Worm (Caenorhabditis elegans) whole organism, L1 larva: ENCODE results near the gene cul-6.

Experiments
- C34B4.2 ChIP-seq: sonication (generic microtip); optimal IDR thresholded peaks from 2 replicates; lab custom pipeline; 2017; ENCODE audit warnings: mild to moderate bottlenecking, missing genetic modification characterization, missing compliant biosample characterization
- alr-1 ChIP-seq: fragments of 200-800 bp; sonication (Bioruptor generic); optimal IDR thresholded peaks from 2 replicates; lab custom pipeline; 2018; ENCODE audit warnings: borderline replicate concordance, mild to moderate bottlenecking, missing genetic modification characterization, missing compliant biosample characterization
- ama-1 ChIP-seq: fragments of 150-350 bp; optimal IDR thresholded peaks from 2 replicates; lab custom pipeline; 2014
- blmp-1 ChIP-seq: fragments of 150-350 bp; optimal IDR thresholded peaks from 2 replicates; lab custom pipeline; 2014; ENCODE audit warnings: missing biosample characterization, missing genetic modification characterization
- ceh-82 ChIP-seq, 3 experiments: fragments of 150-350 bp in 1 of 3; sonication (generic microtip) in 2 of 3; optimal IDR thresholded peaks; 2 replicates each; lab custom pipeline; 2014 to 2017; ENCODE audit warnings: missing biosample characterization in 3 of 3, missing genetic modification characterization in 3 of 3
- ceh-88 ChIP-seq: fragments of 200-800 bp; sonication (Bioruptor generic); IDR thresholded peaks from 2 replicates; pipeline ENCODE4 v1.3.6; 2022; ENCODE audit warnings: missing genetic modification characterization, missing compliant biosample characterization
- ceh-90 ChIP-seq: sonication (generic microtip); optimal IDR thresholded peaks from 2 replicates; lab custom pipeline; 2016; ENCODE audit warnings: missing genetic modification characterization, missing compliant biosample characterization
- dsc-1 ChIP-seq: sonication (generic microtip); optimal IDR thresholded peaks from 2 replicates; lab custom pipeline; 2016; ENCODE audit warnings: mild to moderate bottlenecking, missing genetic modification characterization, missing compliant biosample characterization
- egl-13 ChIP-seq: sonication (generic microtip); optimal IDR thresholded peaks from 2 replicates; lab custom pipeline; 2016; ENCODE audit warnings: missing genotype, missing genetic modification reagents, missing genetic modification characterization, missing compliant biosample characterization
- elt-3 ChIP-seq, 6 experiments: fragments of 150-350 bp in 1 of 6; sonication (generic microtip); optimal IDR thresholded peaks; 2 replicates each; lab custom pipeline; 2017 to 2018; ENCODE audit warnings: missing biosample characterization in 6 of 6, missing genetic modification characterization in 6 of 6, inconsistent platforms in 1 of 6
- fkh-10 ChIP-seq: sonication (generic microtip); optimal IDR thresholded peaks from 2 replicates; lab custom pipeline; 2017; ENCODE audit warnings: missing biosample characterization, missing genetic modification reagents, missing genetic modification characterization
- fkh-4 ChIP-seq: sonication (generic microtip); optimal IDR thresholded peaks from 2 replicates; lab custom pipeline; 2016; ENCODE audit warnings: missing compliant biosample characterization, missing genetic modification characterization, borderline replicate concordance
- fkh-8 ChIP-seq: sonication (generic microtip); optimal IDR thresholded peaks from 2 replicates; lab custom pipeline; 2016; ENCODE audit warnings: mild to moderate bottlenecking, missing genetic modification characterization, missing compliant biosample characterization
- fos-1 ChIP-seq: fragments of 150-350 bp; optimal IDR thresholded peaks from 2 replicates; lab custom pipeline; 2014; ENCODE audit warnings: missing biosample characterization, missing genetic modification characterization
- grh-1 ChIP-seq: fragments of 200-800 bp; sonication (Bioruptor generic); IDR thresholded peaks from 2 replicates; pipeline ENCODE4 v1.3.6; 2022; ENCODE audit warnings: missing genetic modification reagents, missing genetic modification characterization, missing compliant biosample characterization
- hlh-17 ChIP-seq: fragments of 200-800 bp; sonication (Bioruptor generic); optimal IDR thresholded peaks from 2 replicates; lab custom pipeline; 2018; ENCODE audit warnings: missing genetic modification characterization, mild to moderate bottlenecking, missing compliant biosample characterization, moderate library complexity, borderline replicate concordance
- irx-1 ChIP-seq: sonication (generic microtip); optimal IDR thresholded peaks from 2 replicates; lab custom pipeline; 2016; ENCODE audit warnings: missing genetic modification characterization, missing compliant biosample characterization
- lin-13 ChIP-seq: fragments of 150-350 bp; optimal IDR thresholded peaks from 2 replicates; lab custom pipeline; 2014; ENCODE audit warnings: missing biosample characterization, missing genetic modification reagents, missing genetic modification characterization
- lin-14 ChIP-seq: fragments of 200-800 bp; sonication (Bioruptor generic); optimal IDR thresholded peaks from 2 replicates; lab custom pipeline; 2018; ENCODE audit warnings: mild to moderate bottlenecking, missing genetic modification characterization, moderate library complexity, missing compliant biosample characterization
- lin-35 ChIP-seq, 2 experiments: fragments of 150-350 bp; optimal IDR thresholded peaks; 2 replicates each; lab custom pipeline; 2014; ENCODE audit warnings: missing biosample characterization in 2 of 2, missing genetic modification characterization in 2 of 2, missing genetic modification reagents in 2 of 2
- lin-39 ChIP-seq: fragments of 150-350 bp; optimal IDR thresholded peaks from 2 replicates; lab custom pipeline; 2014; ENCODE audit warnings: missing biosample characterization, missing genetic modification reagents, missing genetic modification characterization
- mab-9 ChIP-seq: fragments of 200-800 bp; sonication (Bioruptor generic); IDR thresholded peaks from 2 replicates; pipeline ENCODE4 v1.3.6; 2022; ENCODE audit warnings: missing genetic modification reagents, missing genetic modification characterization, missing compliant biosample characterization
- mdl-1 ChIP-seq, 2 experiments: fragments of 150-350 bp; optimal IDR thresholded peaks; 2 replicates each; lab custom pipeline; 2014 to 2017; ENCODE audit warnings: missing biosample characterization in 2 of 2, missing genetic modification characterization in 2 of 2, inconsistent platforms in 1 of 2
- mef-2 ChIP-seq: fragments of 150-350 bp; optimal IDR thresholded peaks from 2 replicates; lab custom pipeline; 2014; ENCODE audit warnings: missing biosample characterization, missing genetic modification characterization
- mep-1 ChIP-seq: fragments of 150-350 bp; optimal IDR thresholded peaks from 2 replicates; lab custom pipeline; 2014; ENCODE audit warnings: missing biosample characterization, missing genetic modification characterization
- nhr-11 ChIP-seq: fragments of 150-350 bp; optimal IDR thresholded peaks from 2 replicates; lab custom pipeline; 2014; ENCODE audit warnings: missing biosample characterization, missing genetic modification characterization
- nhr-12 ChIP-seq: sonication (generic microtip); optimal IDR thresholded peaks from 2 replicates; lab custom pipeline; 2017; ENCODE audit warnings: missing biosample characterization, missing genetic modification characterization
- nhr-47 ChIP-seq: sonication (generic microtip); optimal IDR thresholded peaks from 2 replicates; lab custom pipeline; 2016; ENCODE audit warnings: mild to moderate bottlenecking, missing genetic modification characterization, moderate library complexity, missing compliant biosample characterization
- nhr-85 ChIP-seq: sonication (generic microtip); peaks from one replicate; lab custom pipeline; 2016; ENCODE audit warnings: missing genetic modification characterization, inconsistent platforms, missing compliant biosample characterization
- pqm-1 ChIP-seq: sonication (generic microtip); optimal IDR thresholded peaks from 3 replicates; lab custom pipeline; 2017; ENCODE audit warnings: missing biosample characterization, missing genetic modification characterization
- rnt-1 ChIP-seq: sonication (generic microtip); optimal IDR thresholded peaks from 2 replicates; lab custom pipeline; 2016; ENCODE audit warnings: mild to moderate bottlenecking, missing genetic modification characterization, moderate library complexity, missing compliant biosample characterization
- swsn-7 ChIP-seq: sonication (generic microtip); optimal IDR thresholded peaks from 2 replicates; lab custom pipeline; 2016; ENCODE audit warnings: missing genetic modification characterization, missing compliant biosample characterization
- tbx-2 ChIP-seq: sonication (generic microtip); optimal IDR thresholded peaks from 2 replicates; lab custom pipeline; 2016; ENCODE audit warnings: missing genetic modification characterization, missing compliant biosample characterization
- unc-130 ChIP-seq: fragments of 150-350 bp; optimal IDR thresholded peaks from 2 replicates; lab custom pipeline; 2017; ENCODE audit warnings: missing biosample characterization, missing genetic modification characterization, inconsistent platforms
- unc-30 ChIP-seq: sonication (generic microtip); optimal IDR thresholded peaks from 2 replicates; lab custom pipeline; 2017; ENCODE audit warnings: missing biosample characterization, missing genetic modification characterization
- unc-62 ChIP-seq: fragments of 150-350 bp; optimal IDR thresholded peaks from 2 replicates; lab custom pipeline; 2014; ENCODE audit warnings: missing biosample characterization, missing genetic modification reagents, missing genetic modification characterization
- xbp-1 ChIP-seq: sonication (generic microtip); optimal IDR thresholded peaks from 2 replicates; lab custom pipeline; 2016; ENCODE audit warnings: missing genetic modification characterization, missing compliant biosample characterization
- zag-1 ChIP-seq: fragments of 150-350 bp; optimal IDR thresholded peaks from 2 replicates; lab custom pipeline; 2014; ENCODE audit warnings: missing biosample characterization, missing genetic modification characterization
- zip-4 ChIP-seq: fragments of 200-800 bp; sonication (Bioruptor generic); optimal IDR thresholded peaks from 2 replicates; lab custom pipeline; 2018; ENCODE audit warnings: mild to moderate bottlenecking, missing genetic modification characterization, moderate library complexity, missing compliant biosample characterization

cul-6 gene

DNA sequence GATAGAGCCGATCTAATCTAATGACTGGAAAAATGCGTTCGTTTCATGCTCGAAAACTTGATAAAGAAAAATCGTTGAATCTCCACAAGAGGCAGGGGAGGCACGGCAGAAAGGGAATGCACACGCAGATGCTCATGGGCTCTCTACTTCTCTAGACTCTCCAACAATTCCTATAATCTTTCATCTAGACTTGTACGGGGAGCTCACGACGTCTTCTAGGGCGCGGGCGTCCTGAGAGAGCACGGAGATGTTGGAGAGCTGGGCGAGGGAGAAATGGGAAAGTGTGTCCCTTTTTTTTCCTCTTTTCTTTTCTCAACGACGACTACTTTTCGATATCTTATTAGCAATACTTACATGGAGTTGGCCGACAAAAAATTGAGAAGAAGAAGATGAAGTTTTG lies 7.1 kb downstream of the cul-6 start:
- TF ChIP-seq lin-35 (GFP tag; optimal IDR thresholded peaks at IDR 0.05; lab: Kevin White, UChicago) (peak in 1 of 2 experiments; percentile 14), fkh-8 (tag; lab: Kevin White, UChicago) (peak; percentile 37), rnt-1 (tag; lab: Kevin White, UChicago) (peak; percentile 9), dsc-1 (tag; lab: Kevin White, UChicago) (no peak), fkh-10 (GFP tag; lab: Kevin White, UChicago) (peak; percentile 11), nhr-85 (peak; percentile 19), nhr-11 (tag; lab: Kevin White, UChicago) (no peak), nhr-47 (tag; lab: Kevin White, UChicago) (peak; percentile 14), swsn-7 (peak; percentile 27), unc-30 (tag; lab: Kevin White, UChicago) (no peak), ceh-82 (tag; optimal IDR thresholded peaks at IDR 0.05; lab: Kevin White, UChicago) (peak in 1 of 3 experiments; percentile 19), lin-14 (GFP tag; lab: Kevin White, UChicago) (peak; percentile 74), unc-62 (GFP tag; lab: Kevin White, UChicago) (no peak)

ce11 chrIV:12581046-12581445 lies 9.2 kb downstream of the cul-6 start, which contains the start of gene K08E7.6:
Gene K08E7.6, minus strand, starts transcription at chrIV:12581146.
- no peak for TF ChIP-seq fkh-4 (tag; lab: Kevin White, UChicago)
- TF ChIP-seq zag-1 = no peak

DNA sequence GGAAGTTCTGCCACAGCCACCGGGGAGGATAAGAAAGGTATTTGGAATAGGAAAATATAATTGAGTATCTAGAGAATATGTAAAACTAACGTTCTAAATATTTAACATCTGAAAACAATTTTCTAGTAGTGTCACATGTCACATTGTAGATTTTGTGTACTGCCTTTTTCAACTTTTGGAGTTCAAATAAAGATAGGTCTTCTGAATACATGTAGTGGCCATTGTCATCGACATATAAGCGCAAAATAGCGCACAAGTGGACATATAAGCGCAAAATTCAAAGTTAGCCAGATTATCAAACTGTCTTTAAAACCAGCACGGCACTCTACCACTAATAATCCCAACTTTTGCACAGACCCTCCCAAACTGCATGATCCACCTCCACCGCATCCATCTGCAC lies 16.0 kb downstream of the cul-6 start:
- no peak for TF ChIP-seq lin-13 (GFP tag; lab: Kevin White, UChicago)
- no peak for TF ChIP-seq fos-1
- TF ChIP-seq dsc-1 (tag; lab: Kevin White, UChicago) = no peak
- TF ChIP-seq ceh-82 (tag; optimal IDR thresholded peaks at IDR 0.05; lab: Kevin White, UChicago) = no peak
- TF ChIP-seq blmp-1 = no peak
- TF ChIP-seq ceh-88 (GFP tag; lab: Robert Waterston, UW) = no peak
- TF ChIP-seq mdl-1 (tag; optimal IDR thresholded peaks at IDR 0.05; lab: Kevin White, UChicago) = no peak
- no peak for TF ChIP-seq unc-62 (GFP tag; lab: Kevin White, UChicago)
- no peak for TF ChIP-seq mef-2 (tag; lab: Kevin White, UChicago)
- TF ChIP-seq C34B4.2 (tag; lab: Kevin White, UChicago) = no peak
- TF ChIP-seq alr-1 (tag; lab: Kevin White, UChicago) = no peak
- TF ChIP-seq lin-35 (GFP tag; optimal IDR thresholded peaks at IDR 0.05; lab: Kevin White, UChicago) = no peak
- TF ChIP-seq lin-39 = no peak
- TF ChIP-seq, all 84 proteins: peak for 0

ce11 chrIV:12573068-12573467 lies 17.2 kb downstream of the cul-6 start, which contains the start of gene K08E7.5:
Gene K08E7.5, plus strand, starts transcription at chrIV:12573368.
- TF ChIP-seq egl-13 = no peak
- TF ChIP-seq nhr-85 = peak; percentile 23
- no peak for TF ChIP-seq fkh-8 (tag; lab: Kevin White, UChicago)

- TF ChIP-seq mep-1 (tag; lab: Kevin White, UChicago) = no peak
- TF ChIP-seq xbp-1 (tag; lab: Kevin White, UChicago) = no peak
- no peak for TF ChIP-seq ceh-88 (GFP tag; lab: Robert Waterston, UW)
- no peak for TF ChIP-seq unc-130 (tag; lab: Kevin White, UChicago)
- TF ChIP-seq mab-9 = no peak
- TF ChIP-seq nhr-12 = no peak
- no peak for TF ChIP-seq rnt-1 (tag; lab: Kevin White, UChicago)
- TF ChIP-seq irx-1 (tag; lab: Kevin White, UChicago) = no peak
- TF ChIP-seq grh-1 (GFP tag; lab: Robert Waterston, UW) = no peak
- no peak for TF ChIP-seq unc-62 (GFP tag; lab: Kevin White, UChicago)
- TF ChIP-seq elt-3 (tag; optimal IDR thresholded peaks at IDR 0.05; lab: Kevin White, UChicago) = no peak
- no peak for TF ChIP-seq tbx-2 (tag; lab: Kevin White, UChicago)
- no peak for TF ChIP-seq ama-1 (lab: Kevin White, UChicago)
- TF ChIP-seq ceh-90 (tag; lab: Kevin White, UChicago) = no peak
- no peak for TF ChIP-seq ceh-82 (tag; optimal IDR thresholded peaks at IDR 0.05; lab: Kevin White, UChicago)
- no peak for TF ChIP-seq zip-4 (GFP tag; lab: Kevin White, UChicago)
- TF ChIP-seq pqm-1 (tag; lab: Kevin White, UChicago) = no peak
- TF ChIP-seq fos-1 = no peak
- no peak for TF ChIP-seq hlh-17 (GFP tag; lab: Kevin White, UChicago)
Measured at ce11 chrIV:12571047-12571446, 19.2 kb downstream of the cul-6 start, which contains the start of gene K08E7.4. Gene K08E7.4, minus strand, starts transcription at chrIV:12571147.
